Worm (Caenorhabditis elegans): ENCODE data around the gene F09E5.14.

DNA sequence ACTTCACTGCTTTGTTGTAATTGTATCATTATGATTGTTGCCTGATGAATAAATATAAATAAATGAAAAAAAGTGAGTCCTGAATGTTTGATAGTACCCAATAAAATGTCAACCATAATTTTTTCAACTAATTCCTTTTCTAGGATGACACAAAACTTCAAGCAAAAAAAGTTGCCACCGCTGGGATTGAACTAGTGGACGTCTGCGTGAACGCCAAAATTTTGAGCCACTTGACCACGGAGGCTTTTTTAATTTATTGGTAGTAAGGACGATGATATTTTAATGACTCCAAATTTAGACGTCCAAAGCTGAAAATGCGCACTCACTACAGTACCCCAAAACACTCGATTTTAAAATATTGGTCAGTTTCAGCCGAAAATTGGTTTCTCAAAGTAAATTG is 9.0 kb upstream of the F09E5.14 start:
- TF ChIP-seq unc-62 (GFP tag; optimal IDR thresholded peaks at IDR 0.05), result no peak
- TF ChIP-seq flh-1 (GFP tag; optimal IDR thresholded peaks at IDR 0.05), result no peak
- TF ChIP-seq pha-4 (tag; optimal IDR thresholded peaks at IDR 0.05), result no peak
- TF ChIP-seq ztf-11 (tag; optimal IDR thresholded peaks at IDR 0.05), result no peak
- TF ChIP-seq unc-39 (tag; optimal IDR thresholded peaks at IDR 0.05), result no peak
- no peak for TF ChIP-seq ceh-43 (GFP tag; optimal IDR thresholded peaks at IDR 0.05)
- TF ChIP-seq sptf-1 (tag; optimal IDR thresholded peaks at IDR 0.05), result no peak
- TF ChIP-seq elt-1 (tag; optimal IDR thresholded peaks at IDR 0.05; ENCODE audit: borderline replicate concordance, insufficient read depth), result no peak
- TF ChIP-seq mep-1 (tag; optimal IDR thresholded peaks at IDR 0.05), result no peak
- no peak for TF ChIP-seq lsy-2 (tag; optimal IDR thresholded peaks at IDR 0.05)
- TF ChIP-seq hlh-1 (tag; optimal IDR thresholded peaks at IDR 0.05), result no peak
- no peak for TF ChIP-seq ces-1 (GFP tag; optimal IDR thresholded peaks at IDR 0.05)
- TF ChIP-seq ham-2 (GFP tag; optimal IDR thresholded peaks at IDR 0.05), result no peak
- TF ChIP-seq nhr-237 (tag; optimal IDR thresholded peaks at IDR 0.05), result no peak

Data from whole organism, mixed stage, embryonic.